Fruit fly (Drosophila melanogaster) Kc167 (cell line): ENCODE measurements around the gene CG2865.

Experiments
- Sin3A ChIP-seq: fragments of >200 bp; optimal IDR thresholded peaks from 2 replicates; lab custom pipeline; 2018; ENCODE audit warnings: missing external identifiers
- h ChIP-seq: fragments of >200 bp; optimal IDR thresholded peaks from 3 replicates; lab custom pipeline; 2018; ENCODE audit warnings: missing external identifiers

DNA sequence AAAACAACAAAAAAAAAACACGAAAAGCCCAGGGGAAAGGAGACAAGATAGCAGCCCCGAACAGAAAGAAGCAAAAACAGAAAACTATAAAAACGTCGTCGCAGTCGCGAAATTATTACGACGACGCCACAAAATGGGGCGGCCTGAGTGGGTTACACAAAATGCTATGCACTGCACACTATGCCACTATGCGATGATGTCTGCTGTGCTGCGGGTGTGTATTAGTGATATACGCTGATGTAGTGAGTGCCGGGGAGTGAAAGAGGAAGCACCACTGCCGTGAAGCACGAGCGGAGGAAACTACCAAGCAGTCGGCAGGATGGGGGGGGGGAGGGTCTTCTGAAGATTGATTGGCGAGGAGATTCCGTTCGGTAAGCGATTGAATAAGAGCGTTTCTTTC is 6.2 kb downstream of the CG2865 start:
- TF ChIP-seq Sin3A (lab: Kevin White, UChicago) (no peak), h (lab: Kevin White, UChicago) (no peak)
